Worm (Caenorhabditis elegans): ENCODE results near the gene ccep-135.

ce11 chrIII:3063084-3063483, 28.6 kb upstream of the ccep-135 start:
- TF ChIP-seq ztf-11 (tag; optimal IDR thresholded peaks at IDR 0.05), result no peak
- TF ChIP-seq jun-1 (tag; optimal IDR thresholded peaks at IDR 0.05), result no peak
- TF ChIP-seq egl-27 (tag; optimal IDR thresholded peaks at IDR 0.05), result no peak
- TF ChIP-seq unc-62 (GFP tag; optimal IDR thresholded peaks at IDR 0.05), result no peak
- TF ChIP-seq nhr-77 (tag; optimal IDR thresholded peaks at IDR 0.05), result no peak
- no peak for TF ChIP-seq nfya-1 (tag; optimal IDR thresholded peaks at IDR 0.05; ENCODE audit: insufficient read depth)
- TF ChIP-seq pha-4 (tag; optimal IDR thresholded peaks at IDR 0.05), result no peak
- TF ChIP-seq ceh-9 (tag; optimal IDR thresholded peaks at IDR 0.05), result no peak
- TF ChIP-seq lin-15B (tag; optimal IDR thresholded peaks at IDR 0.05), result no peak
- no peak for TF ChIP-seq elt-2 (tag; optimal IDR thresholded peaks at IDR 0.05)
- no peak for TF ChIP-seq mdl-1 (tag; optimal IDR thresholded peaks at IDR 0.05)
- no peak for TF ChIP-seq fkh-2 (tag; optimal IDR thresholded peaks at IDR 0.05)
- no peak for TF ChIP-seq snpc-4 (tag; optimal IDR thresholded peaks at IDR 0.05)

All from whole organism, L3 larva.